Worm (Caenorhabditis elegans) whole organism, young adult: Measurements from ENCODE around the gene dhs-24.

Source experiments
- B0019.2 ChIP-seq: fragments of 200-800 bp; sonication (Bioruptor generic); conservative IDR thresholded peaks from 2 replicates; pipeline ENCODE4 v1.3.6; 2022; ENCODE audit warnings: missing genetic modification reagents, missing genetic modification characterization, missing compliant biosample characterization
- B0035.1 ChIP-seq: sonication (generic microtip); optimal IDR thresholded peaks from 2 replicates; lab custom pipeline; 2016; ENCODE audit warnings: missing genetic modification characterization, mild to moderate bottlenecking, missing compliant biosample characterization, missing genotype, missing genetic modification reagents
- F52B5.7 ChIP-seq: sonication (generic microtip); optimal IDR thresholded peaks from 2 replicates; lab custom pipeline; 2016; ENCODE audit warnings: mild to moderate bottlenecking, missing genetic modification characterization, missing compliant biosample characterization
- K11D2.4 ChIP-seq: fragments of 200-800 bp; sonication (Bioruptor generic); IDR thresholded peaks from 2 replicates; pipeline ENCODE4 v1.3.6; 2022; ENCODE audit warnings: missing genetic modification reagents, missing genetic modification characterization, missing compliant biosample characterization
- Y53F4B.3 ChIP-seq: fragments of 200-800 bp; sonication (Bioruptor generic); IDR thresholded peaks from 2 replicates; pipeline ENCODE4 v1.3.6; 2022; ENCODE audit warnings: missing genetic modification reagents, missing genetic modification characterization, missing compliant biosample characterization
- Y79H2A.3 ChIP-seq: fragments of 200-800 bp; sonication (Bioruptor generic); conservative IDR thresholded peaks from 2 replicates; pipeline ENCODE4 v1.3.6; 2022; ENCODE audit warnings: missing genetic modification reagents, missing genetic modification characterization, missing compliant biosample characterization
- Y95B8A.8 ChIP-seq: fragments of 200-800 bp; sonication (Bioruptor generic); IDR thresholded peaks from 2 replicates; pipeline ENCODE4 v1.3.6; 2022; ENCODE audit warnings: missing genetic modification reagents, missing genetic modification characterization, missing compliant biosample characterization
- ZK185.1 ChIP-seq: sonication (generic microtip); optimal IDR thresholded peaks from 2 replicates; lab custom pipeline; 2016; ENCODE audit warnings: mild to moderate bottlenecking, missing genetic modification characterization, missing compliant biosample characterization; ENCODE audit not compliant: poor library complexity, severe bottlenecking
- ama-1 ChIP-seq, 3 experiments: fragments of 150-350 bp in 1 of 3; sonication (generic microtip) in 2 of 3; optimal IDR thresholded peaks; 2 replicates each; lab custom pipeline; 2014 to 2018; ENCODE audit warnings: missing biosample characterization in 2 of 3, missing genetic modification characterization in 2 of 3, missing genetic modification reagents in 2 of 3
- aptf-2 ChIP-seq: fragments of 200-800 bp; sonication (Bioruptor generic); conservative IDR thresholded peaks from 2 replicates; pipeline ENCODE4 v1.3.6; 2022; ENCODE audit warnings: missing genetic modification reagents, missing genetic modification characterization, missing compliant biosample characterization
- atf-7 ChIP-seq: sonication (generic microtip); optimal IDR thresholded peaks from 2 replicates; lab custom pipeline; 2017; ENCODE audit warnings: mild to moderate bottlenecking, missing genetic modification characterization, missing compliant biosample characterization
- bed-1 ChIP-seq: fragments of 200-800 bp; sonication (Bioruptor generic); IDR thresholded peaks from 2 replicates; pipeline ENCODE4 v1.3.6; 2022; ENCODE audit warnings: missing genetic modification reagents, missing genetic modification characterization, missing compliant biosample characterization
- bed-2 ChIP-seq: fragments of 200-800 bp; sonication (Bioruptor generic); IDR thresholded peaks from 2 replicates; pipeline ENCODE4 v1.3.6; 2022; ENCODE audit warnings: missing genetic modification reagents, missing genetic modification characterization, missing compliant biosample characterization
- ccch-3 ChIP-seq: fragments of 200-800 bp; sonication (Bioruptor generic); optimal IDR thresholded peaks from 2 replicates; lab custom pipeline; 2018; ENCODE audit warnings: mild to moderate bottlenecking, missing genetic modification characterization, missing compliant biosample characterization
- cebp-1 ChIP-seq, 2 experiments: fragments of 200-800 bp in 1 of 2; sonication (Bioruptor generic) in 1 of 2; sonication (generic microtip) in 1 of 2; IDR thresholded peaks in 1 of 2; optimal IDR thresholded peaks in 1 of 2; 2 replicates each; pipeline versions ENCODE4 v1.3.6 to Lab custom; 2017 to 2022; ENCODE audit warnings: missing compliant biosample characterization in 2 of 2, missing genetic modification characterization in 2 of 2, mild to moderate bottlenecking in 1 of 2, missing genetic modification reagents in 1 of 2, moderate library complexity in 1 of 2
- cebp-2 ChIP-seq: fragments of 200-800 bp; sonication (Bioruptor generic); IDR thresholded peaks from 2 replicates; pipeline ENCODE4 v1.3.6; 2022; ENCODE audit warnings: missing genetic modification characterization, missing compliant biosample characterization
- ceh-100 ChIP-seq: fragments of 200-800 bp; sonication (Bioruptor generic); IDR thresholded peaks from 2 replicates; pipeline ENCODE4 v1.3.6; 2022; ENCODE audit warnings: missing genetic modification reagents, missing genetic modification characterization, missing compliant biosample characterization
- ceh-91 ChIP-seq: fragments of 200-800 bp; sonication (Bioruptor generic); IDR thresholded peaks from 2 replicates; pipeline ENCODE4 v1.3.6; 2022; ENCODE audit warnings: missing genetic modification reagents, missing genetic modification characterization, missing compliant biosample characterization
- chd-7 ChIP-seq: sonication (generic microtip); optimal IDR thresholded peaks from 2 replicates; lab custom pipeline; 2016; ENCODE audit warnings: mild to moderate bottlenecking, missing genetic modification characterization, moderate library complexity, missing compliant biosample characterization
- dpff-1 ChIP-seq: sonication (generic microtip); optimal IDR thresholded peaks from 2 replicates; lab custom pipeline; 2017; ENCODE audit warnings: mild to moderate bottlenecking, missing genetic modification characterization, missing compliant biosample characterization
- dpl-1 ChIP-seq: fragments of 150-350 bp; optimal IDR thresholded peaks from 2 replicates; lab custom pipeline; 2014; ENCODE audit warnings: missing biosample characterization, missing genetic modification reagents, missing genetic modification characterization
- egl-44 ChIP-seq: fragments of 200-800 bp; sonication (Bioruptor generic); IDR thresholded peaks from 2 replicates; pipeline ENCODE4 v1.3.6; 2022; ENCODE audit warnings: missing genetic modification reagents, missing genetic modification characterization, missing compliant biosample characterization
- ekl-4 ChIP-seq: fragments of 200-800 bp; sonication (Bioruptor generic); IDR thresholded peaks from 2 replicates; pipeline ENCODE4 v1.3.6; 2022; ENCODE audit warnings: missing genetic modification reagents, missing genetic modification characterization, missing compliant biosample characterization
- fkh-3 ChIP-seq: sonication (generic microtip); optimal IDR thresholded peaks from 2 replicates; lab custom pipeline; 2016; ENCODE audit warnings: mild to moderate bottlenecking, missing genetic modification characterization, missing compliant biosample characterization
- hmg-1.2 ChIP-seq: fragments of 200-800 bp; sonication (Bioruptor generic); IDR thresholded peaks from 2 replicates; pipeline ENCODE4 v1.3.6; 2022; ENCODE audit warnings: missing genetic modification reagents, missing genetic modification characterization, missing compliant biosample characterization
- hrde-1 ChIP-seq: sonication (generic microtip); optimal IDR thresholded peaks from 2 replicates; lab custom pipeline; 2016; ENCODE audit warnings: missing genetic modification characterization, mild to moderate bottlenecking, missing compliant biosample characterization, moderate library complexity, missing genotype, missing genetic modification reagents, borderline replicate concordance
- lin-26 ChIP-seq: fragments of 200-800 bp; sonication (Bioruptor generic); IDR thresholded peaks from 2 replicates; pipeline ENCODE4 v1.3.6; 2022; ENCODE audit warnings: missing genetic modification reagents, missing genetic modification characterization, missing compliant biosample characterization
- lin-35 ChIP-seq, 3 experiments: fragments of 150-350 bp in 2 of 3; sonication (generic microtip) in 1 of 3; optimal IDR thresholded peaks; 2 replicates each; lab custom pipeline; 2014 to 2018; ENCODE audit warnings: missing biosample characterization in 3 of 3, missing genetic modification characterization in 3 of 3, missing genetic modification reagents in 3 of 3
- lin-54 ChIP-seq: fragments of 200-800 bp; sonication (Bioruptor generic); optimal IDR thresholded peaks from 2 replicates; lab custom pipeline; 2018; ENCODE audit warnings: mild to moderate bottlenecking, missing genetic modification characterization, missing compliant biosample characterization
- lir-1 ChIP-seq: fragments of 200-800 bp; sonication (Bioruptor generic); conservative IDR thresholded peaks from 2 replicates; pipeline ENCODE4 v1.3.6; 2022; ENCODE audit warnings: missing genetic modification reagents, missing genetic modification characterization, missing compliant biosample characterization
- madf-10 ChIP-seq: sonication (generic microtip); optimal IDR thresholded peaks from 2 replicates; lab custom pipeline; 2016; ENCODE audit warnings: mild to moderate bottlenecking, missing genetic modification characterization, missing compliant biosample characterization
- madf-3 ChIP-seq: fragments of 200-800 bp; sonication (Bioruptor generic); IDR thresholded peaks from 2 replicates; pipeline ENCODE4 v1.3.6; 2022; ENCODE audit warnings: missing genetic modification reagents, missing genetic modification characterization, missing compliant biosample characterization
- madf-6 ChIP-seq: fragments of 200-800 bp; sonication (Bioruptor generic); IDR thresholded peaks from 2 replicates; pipeline ENCODE4 v1.3.6; 2022; ENCODE audit warnings: missing genetic modification reagents, missing genetic modification characterization, missing compliant biosample characterization
- mcd-1 ChIP-seq: fragments of 200-800 bp; sonication (Bioruptor generic); IDR thresholded peaks from 2 replicates; pipeline ENCODE4 v1.3.6; 2022; ENCODE audit warnings: missing genetic modification reagents, missing genetic modification characterization, missing compliant biosample characterization
- nfya-2 ChIP-seq: fragments of 200-800 bp; sonication (Bioruptor generic); IDR thresholded peaks from 2 replicates; pipeline ENCODE4 v1.3.6; 2022; ENCODE audit warnings: missing genetic modification reagents, missing genetic modification characterization, missing compliant biosample characterization
- nfyb-1 ChIP-seq: fragments of 200-800 bp; sonication (Bioruptor generic); IDR thresholded peaks from 2 replicates; pipeline ENCODE4 v1.3.6; 2022; ENCODE audit warnings: missing genetic modification reagents, missing genetic modification characterization, missing compliant biosample characterization
- pha-4 ChIP-seq: fragments of 150-350 bp; sonication (generic microtip); optimal IDR thresholded peaks from 2 replicates; lab custom pipeline; 2014; ENCODE audit warnings: missing biosample characterization, missing genetic modification reagents, missing genetic modification characterization
- repo-1 ChIP-seq: sonication (generic microtip); optimal IDR thresholded peaks from 2 replicates; lab custom pipeline; 2017; ENCODE audit warnings: mild to moderate bottlenecking, missing genetic modification characterization, missing compliant biosample characterization
- sptf-2 ChIP-seq: fragments of 200-800 bp; sonication (Bioruptor generic); optimal IDR thresholded peaks from 2 replicates; lab custom pipeline; 2018; ENCODE audit warnings: mild to moderate bottlenecking, missing genetic modification characterization, missing compliant biosample characterization
- tbp1 ChIP-seq: fragments of 200-800 bp; sonication (Bioruptor generic); optimal IDR thresholded peaks from 2 replicates; lab custom pipeline; 2018; ENCODE audit warnings: mild to moderate bottlenecking, missing genetic modification characterization, missing compliant biosample characterization
- unc-62 ChIP-seq: fragments of 150-350 bp; optimal IDR thresholded peaks from 2 replicates; lab custom pipeline; 2014; ENCODE audit warnings: missing biosample characterization, missing genetic modification reagents, missing genetic modification characterization
- ztf-3 ChIP-seq: fragments of 200-800 bp; sonication (Bioruptor generic); optimal IDR thresholded peaks from 2 replicates; lab custom pipeline; 2018; ENCODE audit warnings: mild to moderate bottlenecking, missing genetic modification characterization, missing compliant biosample characterization
- ztf-6 ChIP-seq: fragments of 200-800 bp; sonication (Bioruptor generic); IDR thresholded peaks from 2 replicates; pipeline ENCODE4 v1.3.6; 2022; ENCODE audit warnings: missing genetic modification reagents, missing genetic modification characterization, missing compliant biosample characterization

dhs-24 gene

ce11 chrV:19905988-19906387 lies 40.4 kb downstream of the dhs-24 start:
- no peak for TF ChIP-seq Y95B8A.8 (GFP tag; lab: Robert Waterston, UW)
- no peak for TF ChIP-seq Y53F4B.3 (GFP tag; lab: Robert Waterston, UW)
- no peak for TF ChIP-seq B0035.1 (tag; lab: Kevin White, UChicago)
- TF ChIP-seq ceh-91: no peak
- TF ChIP-seq ama-1 (optimal IDR thresholded peaks at IDR 0.05; lab: Kevin White, UChicago): no peak
- TF ChIP-seq ama-1 (GFP tag; optimal IDR thresholded peaks at IDR 0.05; lab: Kevin White, UChicago): no peak
- TF ChIP-seq nfya-2 (GFP tag; lab: Robert Waterston, UW): no peak
- no peak for TF ChIP-seq ztf-3 (GFP tag; lab: Kevin White, UChicago)
- TF ChIP-seq ceh-100 (GFP tag; lab: Robert Waterston, UW): no peak
- no peak for TF ChIP-seq hmg-1.2
- no peak for TF ChIP-seq bed-2 (GFP tag; lab: Robert Waterston, UW)
- TF ChIP-seq K11D2.4 (GFP tag; lab: Robert Waterston, UW): no peak
- TF ChIP-seq mcd-1: no peak
- no peak for TF ChIP-seq ZK185.1 (tag; lab: Kevin White, UChicago)
- TF ChIP-seq hrde-1 (tag; lab: Kevin White, UChicago): no peak
- no peak for TF ChIP-seq lir-1 (GFP tag; lab: Robert Waterston, UW)

- TF ChIP-seq lin-26 (GFP tag; lab: Robert Waterston, UW) (no peak), dpl-1 (no peak), sptf-2 (GFP tag; lab: Kevin White, UChicago) (no peak), pha-4 (tag; lab: Kevin White, UChicago) (no peak), madf-3 (GFP tag; lab: Robert Waterston, UW) (no peak), bed-1 (GFP tag; lab: Robert Waterston, UW) (no peak), ekl-4 (GFP tag; lab: Robert Waterston, UW) (no peak), unc-62 (GFP tag; lab: Kevin White, UChicago) (no peak), aptf-2 (GFP tag; lab: Robert Waterston, UW) (no peak), tbp1 (GFP tag; lab: Kevin White, UChicago) (no peak), lin-35 (GFP tag; optimal IDR thresholded peaks at IDR 0.05; lab: Kevin White, UChicago) (no peak), fkh-3 (tag; lab: Kevin White, UChicago) (no peak), ccch-3 (GFP tag; lab: Kevin White, UChicago) (no peak), cebp-2 (GFP tag; lab: Robert Waterston, UW) (no peak), B0019.2 (GFP tag; lab: Robert Waterston, UW) (no peak), cebp-1 (GFP tag; IDR thresholded peaks at IDR 0.05; lab: Robert Waterston, UW) (no peak), cebp-1 (tag; optimal IDR thresholded peaks at IDR 0.05; lab: Kevin White, UChicago) (no peak), F52B5.7 (tag; lab: Kevin White, UChicago) (no peak), madf-6 (no peak), atf-7 (tag; lab: Kevin White, UChicago) (no peak)
- TF ChIP-seq, all 124 proteins: peak for 0
Measured at ce11 chrV:19904790-19905189, 41.6 kb downstream of the dhs-24 start.

- TF ChIP-seq chd-7: no peak
- no peak for TF ChIP-seq madf-10
- no peak for TF ChIP-seq Y79H2A.3 (GFP tag; lab: Robert Waterston, UW)
- no peak for TF ChIP-seq dpff-1 (tag; lab: Kevin White, UChicago)
- no peak for TF ChIP-seq egl-44
- TF ChIP-seq nfyb-1 (GFP tag; lab: Robert Waterston, UW): no peak
- TF ChIP-seq lin-54 (GFP tag; lab: Kevin White, UChicago): no peak
- no peak for TF ChIP-seq ztf-6
- TF ChIP-seq repo-1: no peak
- TF ChIP-seq, all 124 proteins: peak for 0
Measured at ce11 chrV:19901826-19902225, 44.6 kb downstream of the dhs-24 start.
